Fruit fly (Drosophila melanogaster) Kc167 (cell line): ENCODE data around the gene Teh2.

Experiments
- Myc ChIP-seq: fragments of >200 bp; optimal IDR thresholded peaks from 2 replicates; lab custom pipeline; 2017; ENCODE audit warnings: missing external identifiers
- Sin3A ChIP-seq: fragments of >200 bp; optimal IDR thresholded peaks from 2 replicates; lab custom pipeline; 2018; ENCODE audit warnings: missing external identifiers
- h ChIP-seq: fragments of >200 bp; optimal IDR thresholded peaks from 3 replicates; lab custom pipeline; 2018; ENCODE audit warnings: missing external identifiers
- insv ChIP-seq: fragments of >200 bp; optimal IDR thresholded peaks from 3 replicates; lab custom pipeline; 2018; ENCODE audit warnings: missing external identifiers
- psq ChIP-seq: fragments of >200 bp; optimal IDR thresholded peaks from 2 replicates; lab custom pipeline; 2017; ENCODE audit warnings: missing external identifiers
- ttk ChIP-seq: sonication (Bioruptor generic); optimal IDR thresholded peaks from 2 replicates; lab custom pipeline; 2017; ENCODE audit warnings: missing external identifiers

The Teh2 gene

DNA sequence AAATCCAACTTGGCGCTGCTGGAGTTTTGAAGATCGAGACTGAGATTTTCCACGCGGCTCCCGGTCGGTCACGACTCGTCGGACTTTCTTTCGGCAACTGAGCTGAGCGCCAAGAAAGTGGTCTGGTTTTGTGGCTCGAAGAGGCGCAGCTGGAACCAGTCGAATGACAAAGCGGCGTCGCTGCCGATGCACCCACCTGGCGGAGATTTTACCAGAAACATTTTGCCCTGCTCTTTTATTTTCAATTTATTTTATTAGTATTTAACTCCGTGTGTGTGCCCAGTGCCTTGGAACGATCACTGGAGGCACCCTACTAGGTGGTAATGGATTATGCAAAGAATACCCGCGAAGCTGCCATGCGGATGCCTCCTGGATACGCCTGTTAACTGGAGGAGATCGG is 16.4 kb upstream of the Teh2 start, which contains the start of gene CG15005:
Gene CG15005, minus strand, starts transcription at position 101 of the 400 bp plus-strand sequence.
- TF ChIP-seq psq (lab: Kevin White, UChicago) = no peak
- no peak for TF ChIP-seq Myc
- no peak for TF ChIP-seq ttk (lab: Kevin White, UChicago)
- TF ChIP-seq Sin3A (lab: Kevin White, UChicago) = no peak
- no peak for TF ChIP-seq insv (lab: Kevin White, UChicago)
- TF ChIP-seq h (lab: Kevin White, UChicago) = no peak

dm6 chr3L:4193730-4194649 is 6.2 kb upstream of the Teh2 start, which contains the start of gene CG43367:
Gene CG43367, plus strand, starts transcription at chr3L:4193993.
- TF ChIP-seq Sin3A (lab: Kevin White, UChicago) (no peak), psq (lab: Kevin White, UChicago) (no peak), h (lab: Kevin White, UChicago) (no peak), Myc (no peak), ttk (lab: Kevin White, UChicago) (no peak), insv (lab: Kevin White, UChicago) (no peak)

- TF ChIP-seq insv (lab: Kevin White, UChicago) (no peak), ttk (lab: Kevin White, UChicago) (no peak), Sin3A (lab: Kevin White, UChicago) (no peak), psq (lab: Kevin White, UChicago) (no peak), h (lab: Kevin White, UChicago) (no peak), Myc (no peak)
These were observed 1.2 kb downstream of the Teh2 start, which contains the start of gene VhaM9.7-c for dm6 chr3L:4186659-4187058. Gene VhaM9.7-c, minus strand, starts transcription at chr3L:4186865.

dm6 chr3L:4185259-4185658 is 2.6 kb downstream of the Teh2 start:
- TF ChIP-seq insv (lab: Kevin White, UChicago) = no peak
- TF ChIP-seq Myc = no peak

- no peak for TF ChIP-seq insv (lab: Kevin White, UChicago)
- no peak for TF ChIP-seq h (lab: Kevin White, UChicago)
- no peak for TF ChIP-seq Sin3A (lab: Kevin White, UChicago)
These were observed 3.3 kb downstream of the Teh2 start, which contains the start of gene Teh3 for dm6 chr3L:4184563-4184962. Gene Teh3, minus strand, starts transcription at chr3L:4184663.

- no peak for TF ChIP-seq ttk (lab: Kevin White, UChicago)
- no peak for TF ChIP-seq h (lab: Kevin White, UChicago)
- TF ChIP-seq Sin3A (lab: Kevin White, UChicago) = no peak
- no peak for TF ChIP-seq psq (lab: Kevin White, UChicago)
- no peak for TF ChIP-seq Myc
- TF ChIP-seq insv (lab: Kevin White, UChicago) = no peak
These were observed 9.8 kb downstream of the Teh2 start, which contains the start of gene Teh4 for dm6 chr3L:4177981-4178562. Gene Teh4, minus strand, starts transcription at chr3L:4178270.

- no peak for TF ChIP-seq Myc
- TF ChIP-seq ttk (lab: Kevin White, UChicago) = no peak
- no peak for TF ChIP-seq h (lab: Kevin White, UChicago)
- no peak for TF ChIP-seq psq (lab: Kevin White, UChicago)
- TF ChIP-seq Sin3A (lab: Kevin White, UChicago) = no peak
These were observed 14.2 kb downstream of the Teh2 start, which contains the start of gene CG18675 for dm6 chr3L:4173584-4173983. Gene CG18675, plus strand, starts transcription at chr3L:4173884.

- TF ChIP-seq Myc = no peak
- no peak for TF ChIP-seq ttk (lab: Kevin White, UChicago)
- no peak for TF ChIP-seq Sin3A (lab: Kevin White, UChicago)
- TF ChIP-seq insv (lab: Kevin White, UChicago) = no peak
- no peak for TF ChIP-seq psq (lab: Kevin White, UChicago)
- TF ChIP-seq h (lab: Kevin White, UChicago) = no peak
These were observed 17.7 kb downstream of the Teh2 start, which contains the start of gene Ero1L for dm6 chr3L:4169957-4170651. Gene Ero1L, plus strand, starts transcription at chr3L:4170404.

- TF ChIP-seq Sin3A (lab: Kevin White, UChicago) (no peak), h (lab: Kevin White, UChicago) (no peak), Myc (no peak), psq (lab: Kevin White, UChicago) (no peak), insv (lab: Kevin White, UChicago) (no peak), ttk (lab: Kevin White, UChicago) (no peak)
These were observed 20.4 kb downstream of the Teh2 start, which contains the start of gene mas for dm6 chr3L:4167353-4167842. Gene mas, minus strand, starts transcription at chr3L:4167464.

DNA sequence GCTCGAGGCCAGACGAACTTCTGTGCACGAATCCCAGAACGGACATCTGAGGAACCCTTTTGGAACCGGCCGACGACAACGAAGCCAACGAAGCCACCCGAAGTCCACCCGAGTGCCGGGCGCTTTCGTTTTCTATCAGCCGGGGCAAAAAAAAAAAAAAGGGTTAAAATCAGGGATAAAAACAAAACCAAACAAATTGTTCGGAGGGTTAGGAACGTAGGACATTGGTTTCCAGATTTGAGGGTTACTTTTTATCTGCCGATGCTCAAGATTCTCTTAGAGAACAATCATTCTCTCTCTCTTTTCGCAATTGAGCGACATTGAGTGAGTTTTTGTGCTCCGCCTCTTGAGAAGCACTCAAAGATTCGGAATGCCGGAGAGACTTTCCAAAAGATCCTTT is 26.9 kb downstream of the Teh2 start, which contains the start of gene nab:
Gene nab, minus strand, starts transcription at position 7 of the 400 bp plus-strand sequence.
- TF ChIP-seq Sin3A (lab: Kevin White, UChicago) (no peak), psq (lab: Kevin White, UChicago) (no peak), ttk (lab: Kevin White, UChicago) (no peak), Myc (no peak), h (lab: Kevin White, UChicago) (no peak)

DNA sequence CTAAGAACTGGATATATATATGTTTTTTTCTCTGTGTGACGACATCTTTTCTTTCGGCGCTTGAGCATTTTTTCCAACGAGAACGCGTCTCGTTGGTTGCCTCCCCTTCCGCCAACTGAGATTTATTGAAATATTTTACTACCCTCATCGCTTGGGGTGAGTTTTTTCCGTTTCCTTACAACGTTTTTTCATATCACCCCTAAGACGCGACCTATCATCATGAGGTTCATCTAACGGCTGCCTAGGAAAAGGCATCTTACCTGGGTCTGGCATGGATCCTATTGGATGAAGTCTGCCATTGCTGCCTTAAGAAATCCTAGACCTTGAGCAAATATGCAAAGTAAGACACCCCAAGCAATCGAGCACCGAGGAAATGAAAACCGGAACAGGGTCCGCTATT is 28.6 kb downstream of the Teh2 start:
- TF ChIP-seq insv (lab: Kevin White, UChicago) = no peak
- no peak for TF ChIP-seq h (lab: Kevin White, UChicago)
- no peak for TF ChIP-seq Sin3A (lab: Kevin White, UChicago)
- no peak for TF ChIP-seq ttk (lab: Kevin White, UChicago)
- TF ChIP-seq psq (lab: Kevin White, UChicago) = no peak
- no peak for TF ChIP-seq Myc
